Fruit fly (Drosophila melanogaster) whole organism, pupa: ENCODE results near the gene GXIVsPLA2.

Experiments used
- CG10348 ChIP-seq: fragments of 200-800 bp; sonication (Bioruptor generic); IDR thresholded peaks from 2 replicates; pipeline ENCODE4 v1.3.6; 2022; ENCODE audit warnings: missing biosample characterization, missing genetic modification characterization
- CG12605 ChIP-seq: fragments of 200-800 bp; sonication (Bioruptor generic); IDR thresholded peaks from 2 replicates; pipeline ENCODE4 v1.3.6; 2022; ENCODE audit warnings: missing biosample characterization, missing genetic modification characterization
- CG13204 ChIP-seq: fragments of 200-800 bp; sonication (Bioruptor generic); optimal IDR thresholded peaks from 2 replicates; lab custom pipeline; 2018; ENCODE audit warnings: missing biosample characterization, mild to moderate bottlenecking, missing genetic modification characterization, moderate library complexity
- CG14655 ChIP-seq: fragments of 200-800 bp; sonication (Bioruptor generic); optimal IDR thresholded peaks from 3 replicates; lab custom pipeline; 2017; ENCODE audit warnings: mild to moderate bottlenecking, missing biosample characterization, missing genetic modification reagents, missing genetic modification characterization
- CG15710 ChIP-seq: fragments of 200-800 bp; sonication (Bioruptor generic); optimal IDR thresholded peaks from 2 replicates; lab custom pipeline; 2018; ENCODE audit warnings: missing biosample characterization, mild to moderate bottlenecking, missing genetic modification characterization, moderate library complexity
- CG17806 ChIP-seq: fragments of 200-800 bp; sonication (Bioruptor generic); optimal IDR thresholded peaks from 2 replicates; lab custom pipeline; 2018; ENCODE audit warnings: missing biosample characterization, mild to moderate bottlenecking, missing genetic modification characterization, moderate library complexity
- CG32121 ChIP-seq: fragments of 200-800 bp; sonication (Bioruptor generic); IDR thresholded peaks from 2 replicates; pipeline ENCODE4 v1.3.6; 2022; ENCODE audit warnings: missing biosample characterization, missing genetic modification characterization
- CG34367 ChIP-seq: fragments of 200-800 bp; sonication (Bioruptor generic); optimal IDR thresholded peaks from 2 replicates; lab custom pipeline; 2018; ENCODE audit warnings: missing biosample characterization, mild to moderate bottlenecking, missing genetic modification characterization
- CG4496 ChIP-seq: fragments of 200-800 bp; sonication (Bioruptor generic); IDR thresholded peaks from 3 replicates; pipeline ENCODE4 v1.3.6; 2022; ENCODE audit warnings: missing biosample characterization, missing genetic modification characterization
- CG8159 ChIP-seq: fragments of 200-800 bp; sonication (Bioruptor generic); optimal IDR thresholded peaks from 3 replicates; lab custom pipeline; 2018; ENCODE audit warnings: missing biosample characterization, mild to moderate bottlenecking, missing genetic modification characterization, moderate library complexity
- CG8301 ChIP-seq: fragments of 200-800 bp; sonication (Bioruptor generic); optimal IDR thresholded peaks from 2 replicates; lab custom pipeline; 2018; ENCODE audit warnings: missing biosample characterization, mild to moderate bottlenecking, missing genetic modification characterization
- CG9948 ChIP-seq: fragments of 200-800 bp; sonication (Bioruptor generic); optimal IDR thresholded peaks from 2 replicates; lab custom pipeline; 2018; ENCODE audit warnings: missing biosample characterization, mild to moderate bottlenecking, missing genetic modification characterization, moderate library complexity
- D1 ChIP-seq: fragments of 200-800 bp; sonication (Bioruptor generic); optimal IDR thresholded peaks from 2 replicates; lab custom pipeline; 2018; ENCODE audit warnings: missing biosample characterization, mild to moderate bottlenecking, missing genetic modification characterization, moderate library complexity
- EcR ChIP-seq: fragments of 200-800 bp; sonication (Bioruptor generic); optimal IDR thresholded peaks from 3 replicates; lab custom pipeline; 2019; ENCODE audit warnings: missing biosample characterization, missing genetic modification characterization, mild to moderate bottlenecking, moderate library complexity, missing genetic modification reagents
- Ets98B ChIP-seq: fragments of 200-800 bp; sonication (Bioruptor generic); IDR thresholded peaks from 2 replicates; pipeline ENCODE4 v1.3.6; 2022; ENCODE audit warnings: missing biosample characterization, missing genetic modification characterization
- Pif1A ChIP-seq: fragments of 200-800 bp; sonication (Bioruptor generic); optimal IDR thresholded peaks from 3 replicates; lab custom pipeline; 2016; ENCODE audit warnings: missing biosample characterization, missing genetic modification characterization
- Pif1B ChIP-seq: fragments of 200-800 bp; sonication (Bioruptor generic); optimal IDR thresholded peaks from 3 replicates; lab custom pipeline; 2016; ENCODE audit warnings: missing biosample characterization, missing genetic modification characterization
- Snoo ChIP-seq: fragments of 200-800 bp; sonication (Bioruptor generic); optimal IDR thresholded peaks from 3 replicates; lab custom pipeline; 2017; ENCODE audit warnings: missing biosample characterization, mild to moderate bottlenecking, missing genetic modification characterization, inconsistent platforms
- fd96Ca ChIP-seq: fragments of 200-800 bp; sonication (Bioruptor generic); IDR thresholded peaks from 3 replicates; pipeline ENCODE4 v1.3.6; 2022; ENCODE audit warnings: missing biosample characterization, missing genetic modification characterization
- gl ChIP-seq: fragments of 200-800 bp; sonication (Bioruptor generic); optimal IDR thresholded peaks from 2 replicates; lab custom pipeline; 2018; ENCODE audit warnings: missing biosample characterization, mild to moderate bottlenecking, missing genetic modification characterization
- rn ChIP-seq: fragments of 200-800 bp; sonication (Bioruptor generic); IDR thresholded peaks from 2 replicates; pipeline ENCODE4 v1.3.6; 2022; ENCODE audit warnings: missing biosample characterization, missing genetic modification characterization

Gene GXIVsPLA2

dm6 chr3L:15940823-15941222 lies 14.1 kb upstream of the GXIVsPLA2 start:
- TF ChIP-seq Snoo (tag; lab: Kevin White, UChicago) (peak; percentile 95), CG8301 (tag; lab: Kevin White, UChicago) (peak; percentile 92), CG17806 (no peak), CG13204 (GFP tag; lab: Kevin White, UChicago) (peak; percentile 68), Ets98B (GFP tag; lab: Robert Waterston, UW) (peak; percentile 96), CG14655 (GFP tag; lab: Kevin White, UChicago) (peak; percentile 90), CG12605 (peak; percentile 90), rn (GFP tag; lab: Robert Waterston, UW) (peak; percentile 88), gl (tag; lab: Kevin White, UChicago) (no peak), EcR (no peak), CG34367 (peak; percentile 83), Pif1A (GFP tag; lab: Kevin White, UChicago) (peak; percentile 78), CG4496 (GFP tag; lab: Robert Waterston, UW) (peak; percentile 97), CG8159 (tag; lab: Kevin White, UChicago) (peak; percentile 86), D1 (tag; lab: Kevin White, UChicago) (no peak), fd96Ca (GFP tag; lab: Robert Waterston, UW) (peak; percentile 91), CG9948 (tag; lab: Kevin White, UChicago) (peak; percentile 76), Pif1B (peak; percentile 87), CG32121 (GFP tag; lab: Robert Waterston, UW) (peak; percentile 95), CG15710 (tag; lab: Kevin White, UChicago) (peak; percentile 88), CG10348 (GFP tag; lab: Robert Waterston, UW) (peak; percentile 81)

- TF ChIP-seq fd96Ca (GFP tag; lab: Robert Waterston, UW) (peak; percentile 13; the same call in 1 of the 3 replicates), CG34367 (no peak)
Observed at dm6 chr3L:15952287-15952686, 2.6 kb upstream of the GXIVsPLA2 start.

- TF ChIP-seq CG32121 (GFP tag; lab: Robert Waterston, UW) (peak; percentile 56), CG10348 (GFP tag; lab: Robert Waterston, UW) (0 out of 2 replicates have a peak, but pooled peaks have one; percentile 13), CG12605 (peak; percentile 45; the same call in 1 of the 2 replicates), CG15710 (tag; lab: Kevin White, UChicago) (no peak), CG8301 (tag; lab: Kevin White, UChicago) (no peak), EcR (peak; percentile 28), Snoo (tag; lab: Kevin White, UChicago) (no peak), CG4496 (GFP tag; lab: Robert Waterston, UW) (peak; percentile 75), CG13204 (GFP tag; lab: Kevin White, UChicago) (peak; percentile 75)
Observed at dm6 chr3L:15952909-15953308, 2.0 kb upstream of the GXIVsPLA2 start.

dm6 chr3L:15953892-15954291 lies 1.0 kb upstream of the GXIVsPLA2 start:
- TF ChIP-seq CG15710 (tag; lab: Kevin White, UChicago), result no peak
- no peak for TF ChIP-seq CG10348 (GFP tag; lab: Robert Waterston, UW)
- TF ChIP-seq CG12605, result no peak
- TF ChIP-seq CG8301 (tag; lab: Kevin White, UChicago), result no peak
- no peak for TF ChIP-seq D1 (tag; lab: Kevin White, UChicago)
- TF ChIP-seq CG4496 (GFP tag; lab: Robert Waterston, UW), result no peak
- no peak for TF ChIP-seq CG9948 (tag; lab: Kevin White, UChicago)
- TF ChIP-seq CG13204 (GFP tag; lab: Kevin White, UChicago), result no peak
- no peak for TF ChIP-seq CG8159 (tag; lab: Kevin White, UChicago)
- no peak for TF ChIP-seq fd96Ca (GFP tag; lab: Robert Waterston, UW)
- no peak for TF ChIP-seq gl (tag; lab: Kevin White, UChicago)
- TF ChIP-seq CG14655 (GFP tag; lab: Kevin White, UChicago), result no peak
- TF ChIP-seq CG34367, result no peak
- no peak for TF ChIP-seq Ets98B (GFP tag; lab: Robert Waterston, UW)
- no peak for TF ChIP-seq EcR
- no peak for TF ChIP-seq CG32121 (GFP tag; lab: Robert Waterston, UW)
- no peak for TF ChIP-seq Pif1B

- TF ChIP-seq CG15710 (tag; lab: Kevin White, UChicago), result peak; percentile 45
- TF ChIP-seq D1 (tag; lab: Kevin White, UChicago), result no peak
- TF ChIP-seq CG34367, result peak; percentile 35
- TF ChIP-seq Ets98B (GFP tag; lab: Robert Waterston, UW), result peak; percentile 13; the same call in 1 of the 2 replicates
- TF ChIP-seq CG8301 (tag; lab: Kevin White, UChicago), result peak; percentile 22
- TF ChIP-seq fd96Ca (GFP tag; lab: Robert Waterston, UW), result no peak
- no peak for TF ChIP-seq CG4496 (GFP tag; lab: Robert Waterston, UW)
- TF ChIP-seq Snoo (tag; lab: Kevin White, UChicago), result peak; percentile 52
- TF ChIP-seq gl (tag; lab: Kevin White, UChicago), result peak; percentile 29
- TF ChIP-seq EcR, result peak; percentile 14
- TF ChIP-seq rn (GFP tag; lab: Robert Waterston, UW), result no peak
- TF ChIP-seq CG9948 (tag; lab: Kevin White, UChicago), result no peak
- no peak for TF ChIP-seq CG32121 (GFP tag; lab: Robert Waterston, UW)
- TF ChIP-seq CG17806, result peak; percentile 2
- peak; percentile 64 for TF ChIP-seq Pif1B
- TF ChIP-seq CG8159 (tag; lab: Kevin White, UChicago), result no peak
- no peak for TF ChIP-seq Pif1A (GFP tag; lab: Kevin White, UChicago)
- TF ChIP-seq CG12605, result no peak
- TF ChIP-seq CG14655 (GFP tag; lab: Kevin White, UChicago), result no peak
- TF ChIP-seq CG13204 (GFP tag; lab: Kevin White, UChicago), result no peak
- TF ChIP-seq CG10348 (GFP tag; lab: Robert Waterston, UW), result no peak
Observed at dm6 chr3L:15956448-15957010, 1.6 kb downstream of the GXIVsPLA2 start, which contains the start of gene elgi. Gene elgi, plus strand, starts transcription at chr3L:15956550.
